Worm (Caenorhabditis elegans): ENCODE data around the gene F28D1.6.

F28D1.6 gene

DNA sequence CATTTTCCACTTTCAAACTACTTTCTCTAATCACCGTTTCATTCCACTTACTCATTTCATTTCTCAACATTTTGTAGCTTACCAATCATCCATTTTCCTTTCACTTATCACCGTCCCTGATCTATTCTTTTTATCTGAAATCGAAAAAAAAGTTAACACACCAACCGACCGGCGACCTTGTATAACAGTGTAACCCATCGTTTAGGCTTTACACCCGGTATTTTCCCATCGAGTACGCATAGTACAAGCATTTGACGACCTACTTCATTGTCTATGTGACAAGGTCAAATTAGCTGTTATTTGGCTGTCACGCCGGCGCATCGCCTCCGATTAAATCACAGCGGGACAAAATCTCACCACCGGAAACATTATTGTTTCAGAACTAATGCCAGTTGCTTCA lies 44.5 kb upstream of the F28D1.6 start:
- no peak for TF ChIP-seq hlh-30 (tag; optimal IDR thresholded peaks at IDR 0.05; ENCODE audit: insufficient read depth)
- TF ChIP-seq unc-42 (tag; optimal IDR thresholded peaks at IDR 0.05): no peak
- no peak for TF ChIP-seq pag-3 (tag; optimal IDR thresholded peaks at IDR 0.05; ENCODE audit: borderline replicate concordance)
- TF ChIP-seq ceh-9 (tag; optimal IDR thresholded peaks at IDR 0.05): no peak
- no peak for TF ChIP-seq ceh-48 (tag; optimal IDR thresholded peaks at IDR 0.05)
- TF ChIP-seq hlh-6 (tag; optimal IDR thresholded peaks at IDR 0.05): no peak
- TF ChIP-seq ceh-2 (tag; optimal IDR thresholded peaks at IDR 0.05): no peak
- no peak for TF ChIP-seq unc-55 (GFP tag; optimal IDR thresholded peaks at IDR 0.05)
- no peak for TF ChIP-seq sox-2 (GFP tag; IDR thresholded peaks at IDR 0.05)
- no peak for TF ChIP-seq lim-6 (tag; optimal IDR thresholded peaks at IDR 0.05)
- no peak for TF ChIP-seq ama-1 (optimal IDR thresholded peaks at IDR 0.05)
- no peak for TF ChIP-seq pros-1 (tag; optimal IDR thresholded peaks at IDR 0.05)
- no peak for TF ChIP-seq eyg-1 (tag; optimal IDR thresholded peaks at IDR 0.05)
- TF ChIP-seq ceh-45 (GFP tag; IDR thresholded peaks at IDR 0.05): no peak
- TF ChIP-seq pqm-1 (tag; optimal IDR thresholded peaks at IDR 0.05): no peak
- no peak for TF ChIP-seq elt-4 (tag; optimal IDR thresholded peaks at IDR 0.05)
- TF ChIP-seq che-1 (tag; optimal IDR thresholded peaks at IDR 0.05): no peak

DNA sequence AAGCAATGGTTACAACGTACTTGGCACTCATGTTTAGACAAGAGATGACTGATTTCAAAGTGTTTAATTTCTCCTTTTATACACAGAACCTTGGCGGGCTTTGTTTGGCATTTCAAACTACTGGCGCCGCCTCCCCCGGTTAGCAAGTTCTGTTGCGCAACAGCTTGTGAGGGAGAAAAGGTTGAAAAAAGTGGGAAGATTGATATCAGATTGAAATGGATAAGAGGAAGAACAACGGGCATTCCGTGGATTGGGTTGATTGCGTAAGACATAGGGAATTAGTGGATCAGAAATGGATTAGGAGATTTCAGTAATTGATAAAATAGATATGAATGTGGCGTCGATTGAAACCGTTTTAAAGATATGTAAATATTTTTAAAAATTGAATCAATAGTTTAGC lies 43.5 kb upstream of the F28D1.6 start, which contains the start of gene col-130:
TSS of gene col-130 (minus strand) at position 50 of the 400 bp plus-strand sequence.
- TF ChIP-seq ceh-30 (tag; optimal IDR thresholded peaks at IDR 0.05) (no peak), fkh-6 (tag; optimal IDR thresholded peaks at IDR 0.05) (no peak), nhr-232 (tag; optimal IDR thresholded peaks at IDR 0.05) (no peak), Y22D7AL.16 (tag; optimal IDR thresholded peaks at IDR 0.05) (no peak), lin-11 (tag; optimal IDR thresholded peaks at IDR 0.05) (no peak), pag-3 (tag; optimal IDR thresholded peaks at IDR 0.05; ENCODE audit: borderline replicate concordance) (no peak), hlh-15 (tag; optimal IDR thresholded peaks at IDR 0.05) (no peak), npax-4 (tag; optimal IDR thresholded peaks at IDR 0.05) (no peak), ceh-45 (GFP tag; IDR thresholded peaks at IDR 0.05) (no peak), ceh-2 (tag; optimal IDR thresholded peaks at IDR 0.05) (no peak)

DNA sequence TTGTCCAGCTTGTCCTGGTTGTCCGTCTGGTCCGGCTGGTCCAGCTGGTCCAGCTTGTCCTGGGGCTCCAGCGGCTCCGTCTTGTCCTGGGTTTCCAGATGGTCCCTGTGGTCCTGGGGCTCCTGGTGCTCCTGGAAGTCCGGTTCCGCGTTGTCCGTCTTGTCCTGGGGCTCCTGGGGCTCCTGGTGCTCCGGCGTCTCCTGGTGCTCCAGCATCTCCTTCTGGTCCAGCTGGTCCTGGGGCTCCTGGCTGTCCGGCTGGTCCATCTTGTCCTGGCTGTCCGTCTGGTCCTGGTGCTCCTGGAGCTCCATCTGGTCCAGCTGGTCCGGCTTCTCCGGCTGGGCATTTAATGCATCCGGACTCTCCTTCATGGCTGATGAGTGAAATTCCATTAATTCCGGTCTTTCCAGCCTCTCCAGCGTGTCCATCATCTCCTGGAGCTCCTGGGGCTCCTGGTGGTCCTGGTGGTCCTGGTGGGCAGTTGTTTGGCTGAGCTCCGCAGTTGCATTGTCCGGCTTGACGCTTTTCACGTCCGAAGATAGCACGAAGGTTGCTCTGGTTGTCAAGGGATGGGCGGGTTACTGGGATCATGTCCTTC lies 42.8 kb upstream of the F28D1.6 start:
- TF ChIP-seq madf-2 (tag; optimal IDR thresholded peaks at IDR 0.05): no peak
- TF ChIP-seq tbx-7 (tag; optimal IDR thresholded peaks at IDR 0.05): no peak
- no peak for TF ChIP-seq ahr-1 (tag; optimal IDR thresholded peaks at IDR 0.05)
- no peak for TF ChIP-seq gmeb-2 (tag; optimal IDR thresholded peaks at IDR 0.05)
- TF ChIP-seq ceh-48 (tag; optimal IDR thresholded peaks at IDR 0.05): no peak
- peak; percentile 78 for TF ChIP-seq ztf-16 (tag; optimal IDR thresholded peaks at IDR 0.05)
- peak; percentile 25 for TF ChIP-seq F13H6.1 (tag; optimal IDR thresholded peaks at IDR 0.05)
- no peak for TF ChIP-seq Y22D7AL.16 (tag; optimal IDR thresholded peaks at IDR 0.05)
- TF ChIP-seq unc-42 (tag; optimal IDR thresholded peaks at IDR 0.05): peak; percentile 0
- no peak for TF ChIP-seq sox-2 (GFP tag; IDR thresholded peaks at IDR 0.05)
- TF ChIP-seq lim-6 (tag; optimal IDR thresholded peaks at IDR 0.05): no peak
- TF ChIP-seq nhr-11 (tag; optimal IDR thresholded peaks at IDR 0.05): no peak
- TF ChIP-seq dve-1 (tag; optimal IDR thresholded peaks at IDR 0.05): no peak
- no peak for TF ChIP-seq zip-5 (tag; optimal IDR thresholded peaks at IDR 0.05)
- TF ChIP-seq C38D4.7 (GFP tag; optimal IDR thresholded peaks at IDR 0.05): no peak
- no peak for TF ChIP-seq eyg-1 (tag; optimal IDR thresholded peaks at IDR 0.05)
- TF ChIP-seq ceh-24 (tag; optimal IDR thresholded peaks at IDR 0.05): no peak
- TF ChIP-seq npax-4 (tag; optimal IDR thresholded peaks at IDR 0.05): no peak
- no peak for TF ChIP-seq ceh-6 (GFP tag; optimal IDR thresholded peaks at IDR 0.05)
- TF ChIP-seq ceh-18 (tag; optimal IDR thresholded peaks at IDR 0.05): peak; percentile 30
- TF ChIP-seq dmd-4 (tag; optimal IDR thresholded peaks at IDR 0.05; ENCODE audit: borderline replicate concordance): no peak

DNA sequence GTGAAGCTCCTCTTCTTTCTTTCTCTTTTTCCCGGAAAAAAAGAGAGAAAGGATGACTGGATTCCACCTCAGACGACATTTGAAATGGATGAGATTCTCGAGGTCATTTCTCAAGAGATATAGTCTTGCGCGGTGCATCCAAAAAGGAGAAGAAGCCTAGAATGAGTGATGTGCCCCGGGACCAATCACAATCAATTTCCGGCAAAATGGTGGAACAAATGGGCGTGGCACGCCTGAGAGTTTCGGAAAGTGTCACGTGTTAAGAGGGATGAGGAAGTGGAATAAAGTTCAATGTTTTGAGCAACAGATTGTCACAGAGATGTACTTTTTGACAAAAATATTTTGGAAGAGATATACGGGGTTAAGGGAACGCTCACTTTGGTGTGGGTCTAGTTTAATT lies 40.6 kb upstream of the F28D1.6 start:
- no peak for TF ChIP-seq nhr-232 (tag; optimal IDR thresholded peaks at IDR 0.05)
- TF ChIP-seq ceh-30 (tag; optimal IDR thresholded peaks at IDR 0.05): no peak
- no peak for TF ChIP-seq ceh-19 (GFP tag; optimal IDR thresholded peaks at IDR 0.05)
- no peak for TF ChIP-seq ref-2 (tag; optimal IDR thresholded peaks at IDR 0.05)
- no peak for TF ChIP-seq fax-1 (tag; optimal IDR thresholded peaks at IDR 0.05)
